Fruit fly (Drosophila melanogaster) whole organism, embryonic: Measurements from ENCODE around the gene neur.

Experiments used
- Abd-B ChIP-seq: fragments of 200-800 bp; sonication (Bioruptor generic); optimal IDR thresholded peaks from 2 replicates; lab custom pipeline; 2018; ENCODE audit warnings: missing biosample characterization, mild to moderate bottlenecking, missing genetic modification characterization, moderate library complexity
- Blimp-1 ChIP-seq: fragments of 200-800 bp; sonication (Bioruptor generic); optimal IDR thresholded peaks from 3 replicates; lab custom pipeline; 2018; ENCODE audit warnings: missing biosample characterization, missing genetic modification characterization, mild to moderate bottlenecking, moderate library complexity, missing genetic modification reagents
- CG10267 ChIP-seq: fragments of 200-800 bp; sonication (Bioruptor generic); optimal IDR thresholded peaks from 2 replicates; lab custom pipeline; 2018; ENCODE audit warnings: missing biosample characterization, mild to moderate bottlenecking, missing genetic modification characterization, moderate library complexity
- CG11247 ChIP-seq: fragments of 200-800 bp; sonication (Bioruptor generic); IDR thresholded peaks from 2 replicates; pipeline ENCODE4 v1.3.6; 2022; ENCODE audit warnings: missing biosample characterization, missing genetic modification characterization
- CG11560 ChIP-seq: fragments of 200-800 bp; sonication (Bioruptor generic); IDR thresholded peaks from 3 replicates; pipeline ENCODE4 v1.3.6; 2022; ENCODE audit warnings: missing biosample characterization, missing genetic modification characterization
- CG12071 ChIP-seq: fragments of 200-800 bp; sonication (Bioruptor generic); optimal IDR thresholded peaks from 3 replicates; lab custom pipeline; 2018; ENCODE audit warnings: missing biosample characterization, mild to moderate bottlenecking, missing genetic modification characterization
- CG12299 ChIP-seq: fragments of 200-800 bp; sonication (Bioruptor generic); optimal IDR thresholded peaks from 2 replicates; lab custom pipeline; 2018; ENCODE audit warnings: missing biosample characterization, mild to moderate bottlenecking, missing genetic modification characterization
- CG13624 ChIP-seq: fragments of 200-800 bp; sonication (Bioruptor generic); optimal IDR thresholded peaks from 2 replicates; lab custom pipeline; 2016; ENCODE audit warnings: missing biosample characterization, missing genetic modification characterization
- CG14667 ChIP-seq: fragments of 200-800 bp; sonication (Bioruptor generic); IDR thresholded peaks from 2 replicates; pipeline ENCODE4 v1.3.6; 2022; ENCODE audit warnings: missing biosample characterization, missing genetic modification characterization
- CG17186 ChIP-seq: fragments of 200-800 bp; sonication (Bioruptor generic); optimal IDR thresholded peaks from 3 replicates; lab custom pipeline; 2017; ENCODE audit warnings: missing biosample characterization, missing genetic modification reagents, missing genetic modification characterization
- CG17385 ChIP-seq: fragments of 200-800 bp; sonication (Bioruptor generic); optimal IDR thresholded peaks from 3 replicates; lab custom pipeline; 2018; ENCODE audit warnings: missing biosample characterization, mild to moderate bottlenecking, missing genetic modification characterization
- CG17829 ChIP-seq: fragments of 200-800 bp; optimal IDR thresholded peaks from 2 replicates; lab custom pipeline; 2019; ENCODE audit warnings: missing biosample characterization, mild to moderate bottlenecking, missing genetic modification characterization, moderate library complexity
- CG17912 ChIP-seq: fragments of 200-800 bp; sonication (Bioruptor generic); optimal IDR thresholded peaks from 2 replicates; lab custom pipeline; 2018; ENCODE audit warnings: missing biosample characterization, mild to moderate bottlenecking, missing genetic modification characterization
- CG2678 ChIP-seq: fragments of 200-800 bp; sonication (Bioruptor generic); optimal IDR thresholded peaks from 3 replicates; lab custom pipeline; 2019; ENCODE audit warnings: missing biosample characterization, mild to moderate bottlenecking, missing genetic modification characterization, moderate library complexity
- CG2875 ChIP-seq: fragments of 200-800 bp; sonication (Bioruptor generic); optimal IDR thresholded peaks from 2 replicates; lab custom pipeline; 2017; ENCODE audit warnings: missing biosample characterization, mild to moderate bottlenecking, missing genetic modification characterization, missing genetic modification reagents
- CG31441 ChIP-seq: fragments of 200-800 bp; sonication (Bioruptor generic); IDR thresholded peaks from 2 replicates; pipeline ENCODE4 v1.3.6; 2022; ENCODE audit warnings: missing biosample characterization, missing genetic modification characterization
- CG34224 ChIP-seq: fragments of 200-800 bp; sonication (Bioruptor generic); IDR thresholded peaks from 3 replicates; pipeline ENCODE4 v1.3.6; 2022; ENCODE audit warnings: missing biosample characterization, missing genetic modification characterization; ENCODE audit not compliant: partially characterized antibody
- CG5953 ChIP-seq: fragments of 200-800 bp; sonication (Bioruptor generic); IDR thresholded peaks from 2 replicates; pipeline ENCODE4 v1.3.6; 2022; ENCODE audit warnings: missing biosample characterization, missing genetic modification characterization
- CG6689 ChIP-seq: fragments of 200-800 bp; sonication (Bioruptor generic); IDR thresholded peaks from 2 replicates; pipeline ENCODE4 v1.3.6; 2022; ENCODE audit warnings: missing biosample characterization, missing genetic modification characterization
- CG7987 ChIP-seq: fragments of 200-800 bp; sonication (Bioruptor generic); optimal IDR thresholded peaks from 2 replicates; lab custom pipeline; 2018; ENCODE audit warnings: missing biosample characterization, mild to moderate bottlenecking, missing genetic modification characterization, moderate library complexity
- CG8089 ChIP-seq: fragments of 200-800 bp; sonication (Bioruptor generic); optimal IDR thresholded peaks from 3 replicates; lab custom pipeline; 2016; ENCODE audit warnings: missing biosample characterization, missing genetic modification characterization
- CG9437 ChIP-seq: fragments of 200-800 bp; sonication (Bioruptor generic); optimal IDR thresholded peaks from 2 replicates; lab custom pipeline; 2018; ENCODE audit warnings: missing biosample characterization, mild to moderate bottlenecking, missing genetic modification characterization
- Dll ChIP-seq: fragments of 200-800 bp; sonication (Bioruptor generic); IDR thresholded peaks from 4 replicates; pipeline ENCODE4 v1.3.6; 2022; ENCODE audit warnings: missing biosample characterization, missing genetic modification characterization; ENCODE audit not compliant: partially characterized antibody
- Hand ChIP-seq: fragments of 200-800 bp; sonication (Bioruptor generic); optimal IDR thresholded peaks from 2 replicates; lab custom pipeline; 2017; ENCODE audit warnings: mild to moderate bottlenecking, missing biosample characterization, missing genetic modification reagents, missing genetic modification characterization
- Myb ChIP-seq: fragments of 200-800 bp; sonication (Bioruptor generic); optimal IDR thresholded peaks from 2 replicates; lab custom pipeline; 2016; ENCODE audit warnings: missing biosample characterization, missing genetic modification characterization
- Tbp ChIP-seq: fragments of >200 bp; optimal IDR thresholded peaks from 2 replicates; lab custom pipeline; 2018; ENCODE audit warnings: missing biosample characterization, missing genetic modification characterization
- abd-A ChIP-seq: fragments of 200-800 bp; sonication (Bioruptor generic); optimal IDR thresholded peaks from 3 replicates; lab custom pipeline; 2019; ENCODE audit warnings: missing biosample characterization, mild to moderate bottlenecking, missing genetic modification characterization, moderate library complexity
- ato ChIP-seq: fragments of 200-800 bp; sonication (Bioruptor generic); IDR thresholded peaks from 2 replicates; pipeline ENCODE4 v1.3.6; 2022; ENCODE audit warnings: missing biosample characterization, missing genetic modification characterization; ENCODE audit not compliant: partially characterized antibody
- corto ChIP-seq: fragments of 200-800 bp; sonication (Bioruptor generic); optimal IDR thresholded peaks from 2 replicates; lab custom pipeline; 2016; ENCODE audit warnings: missing biosample characterization, mild to moderate bottlenecking, missing genetic modification characterization, moderate library complexity
- crp ChIP-seq, 2 experiments: fragments of 200-800 bp; sonication (Bioruptor generic); optimal IDR thresholded peaks; 2 replicates in 1 of 2; 3 replicates in 1 of 2; lab custom pipeline; 2017; ENCODE audit warnings: missing biosample characterization in 2 of 2, missing genetic modification characterization in 2 of 2, mild to moderate bottlenecking in 1 of 2, moderate library complexity in 1 of 2
- exex ChIP-seq: fragments of 200-800 bp; sonication (Bioruptor generic); optimal IDR thresholded peaks from 4 replicates; lab custom pipeline; 2018; ENCODE audit warnings: missing biosample characterization, mild to moderate bottlenecking, missing genetic modification characterization, moderate library complexity
- eyg ChIP-seq: fragments of 200-800 bp; sonication (Bioruptor generic); optimal IDR thresholded peaks from 3 replicates; lab custom pipeline; 2016; ENCODE audit warnings: missing biosample characterization, missing genetic modification characterization
- gfzf ChIP-seq: fragments of 200-800 bp; sonication (Bioruptor generic); optimal IDR thresholded peaks from 2 replicates; lab custom pipeline; 2016; ENCODE audit warnings: missing biosample characterization, mild to moderate bottlenecking, missing genetic modification characterization, moderate library complexity
- klu ChIP-seq: fragments of 200-800 bp; sonication (Bioruptor generic); IDR thresholded peaks from 2 replicates; pipeline ENCODE4 v1.3.6; 2022; ENCODE audit warnings: missing biosample characterization, missing genetic modification characterization
- lbe ChIP-seq: fragments of 200-800 bp; sonication (Bioruptor generic); optimal IDR thresholded peaks from 2 replicates; lab custom pipeline; 2016; ENCODE audit warnings: missing biosample characterization, mild to moderate bottlenecking, missing genetic modification characterization
- lov ChIP-seq, 2 experiments: fragments of 200-800 bp in 1 of 2; fragments of >200 bp in 1 of 2; sonication (Bioruptor generic) in 1 of 2; IDR thresholded peaks in 1 of 2; optimal IDR thresholded peaks in 1 of 2; 2 replicates in 1 of 2; 3 replicates in 1 of 2; pipeline versions ENCODE4 v1.3.6 to Lab custom; 2017 to 2022; ENCODE audit warnings: missing biosample characterization in 1 of 2, missing genetic modification characterization in 1 of 2
- luna ChIP-seq: fragments of 200-800 bp; sonication (Bioruptor generic); optimal IDR thresholded peaks from 2 replicates; lab custom pipeline; 2016; ENCODE audit warnings: missing biosample characterization, missing genetic modification characterization
- nerfin-1 ChIP-seq: fragments of 200-800 bp; sonication (Bioruptor generic); optimal IDR thresholded peaks from 3 replicates; lab custom pipeline; 2019; ENCODE audit warnings: missing biosample characterization, mild to moderate bottlenecking, missing genetic modification characterization, moderate library complexity
- nerfin-2 ChIP-seq: fragments of 200-800 bp; sonication (Bioruptor generic); IDR thresholded peaks from 2 replicates; pipeline ENCODE4 v1.3.6; 2022; ENCODE audit warnings: missing biosample characterization, missing genetic modification characterization; ENCODE audit not compliant: partially characterized antibody
- prd ChIP-seq, 3 experiments: fragments of >200 bp in 2 of 3; fragments of 200-800 bp in 1 of 3; sonication (Bioruptor generic) in 1 of 3; optimal IDR thresholded peaks in 2 of 3; IDR thresholded peaks in 1 of 3; 2 replicates in 2 of 3; 3 replicates in 1 of 3; pipeline versions ENCODE4 v1.3.6 to Lab custom; 2017 to 2022; ENCODE audit warnings: missing biosample characterization in 1 of 3, missing genetic modification characterization in 1 of 3
- slbo ChIP-seq: fragments of 200-800 bp; sonication (Bioruptor generic); IDR thresholded peaks from 2 replicates; pipeline ENCODE4 v1.3.6; 2022; ENCODE audit warnings: missing biosample characterization, missing genetic modification characterization
- slp2 ChIP-seq: fragments of 200-800 bp; sonication (Bioruptor generic); optimal IDR thresholded peaks from 2 replicates; lab custom pipeline; 2016; ENCODE audit warnings: missing biosample characterization, missing genetic modification characterization
- sob ChIP-seq: fragments of 200-800 bp; sonication (Bioruptor generic); IDR thresholded peaks from 2 replicates; pipeline ENCODE4 v1.3.6; 2022; ENCODE audit warnings: missing biosample characterization, missing genetic modification characterization
- sqz ChIP-seq: fragments of 200-800 bp; sonication (Bioruptor generic); optimal IDR thresholded peaks from 3 replicates; lab custom pipeline; 2018; ENCODE audit warnings: missing biosample characterization, mild to moderate bottlenecking, missing genetic modification characterization
- trem ChIP-seq: fragments of 200-800 bp; optimal IDR thresholded peaks from 3 replicates; lab custom pipeline; 2019; ENCODE audit warnings: missing biosample characterization, mild to moderate bottlenecking, missing genetic modification characterization, moderate library complexity
- trh ChIP-seq: fragments of 200-800 bp; sonication (Bioruptor generic); optimal IDR thresholded peaks from 2 replicates; lab custom pipeline; 2016; ENCODE audit warnings: missing biosample characterization, missing genetic modification characterization
- zen ChIP-seq: fragments of 200-800 bp; sonication (Bioruptor generic); optimal IDR thresholded peaks from 3 replicates; lab custom pipeline; 2018; ENCODE audit warnings: missing biosample characterization, mild to moderate bottlenecking, missing genetic modification characterization, moderate library complexity
- zen2 ChIP-seq: fragments of 200-800 bp; sonication (Bioruptor generic); IDR thresholded peaks from 3 replicates; pipeline ENCODE4 v1.3.6; 2022; ENCODE audit warnings: missing biosample characterization, missing genetic modification characterization; ENCODE audit not compliant: partially characterized antibody

Gene neur

dm6 chr3R:9050519-9051119 is 11.3 kb upstream of the neur start, which contains the start of gene Nmdmc (continued):
- TF ChIP-seq CG17385 (GFP tag; lab: Kevin White, UChicago) (no peak), trem (tag; lab: Kevin White, UChicago) (peak; percentile 74), Myb (peak; percentile 71), CG17912 (GFP tag; lab: Kevin White, UChicago) (no peak), lbe (peak; percentile 29), zen2 (GFP tag; lab: Robert Waterston, UW) (no peak), eyg (no peak), CG2678 (tag; lab: Kevin White, UChicago) (no peak), CG2875 (GFP tag; lab: Kevin White, UChicago) (no peak), klu (no peak), CG6689 (no peak), Tbp (GFP tag; lab: Kevin White, UChicago) (peak; percentile 58), trh (GFP tag; lab: Kevin White, UChicago) (no peak), exex (tag; lab: Kevin White, UChicago) (no peak), CG8089 (GFP tag; lab: Kevin White, UChicago) (no peak), lov (optimal IDR thresholded peaks at IDR 0.05; lab: Kevin White, UChicago) (no peak), lov (GFP tag; IDR thresholded peaks at IDR 0.05; lab: Robert Waterston, UW) (no peak), luna (GFP tag; lab: Kevin White, UChicago) (no peak), Abd-B (GFP tag; lab: Kevin White, UChicago) (peak; percentile 76), CG14667 (no peak), corto (GFP tag; lab: Kevin White, UChicago) (no peak), Dll (GFP tag; lab: Robert Waterston, UW) (no peak), CG31441 (GFP tag; lab: Robert Waterston, UW) (no peak), CG34224 (GFP tag; lab: Robert Waterston, UW) (no peak), CG5953 (GFP tag; lab: Robert Waterston, UW) (no peak), nerfin-2 (no peak), CG11560 (tag; lab: Robert Waterston, UW) (no peak), gfzf (GFP tag; lab: Kevin White, UChicago) (peak; percentile 95), abd-A (tag; lab: Kevin White, UChicago) (peak; percentile 81), CG7987 (no peak), sqz (no peak), CG17186 (GFP tag; lab: Kevin White, UChicago) (peak; percentile 13), CG12299 (tag; lab: Kevin White, UChicago) (no peak), CG11247 (GFP tag; lab: Robert Waterston, UW) (no peak), nerfin-1 (tag; lab: Kevin White, UChicago) (peak; percentile 87), CG17829 (tag; lab: Kevin White, UChicago) (peak; percentile 20), CG13624 (no peak), ato (GFP tag; lab: Robert Waterston, UW) (no peak), CG12071 (GFP tag; lab: Kevin White, UChicago) (no peak), slp2 (GFP tag; lab: Kevin White, UChicago) (no peak), zen (peak; percentile 8), crp (GFP tag; optimal IDR thresholded peaks at IDR 0.05; lab: Kevin White, UChicago) (no peak), prd (optimal IDR thresholded peaks at IDR 0.05; lab: Kevin White, UChicago) (no peak), prd (GFP tag; IDR thresholded peaks at IDR 0.05; lab: Robert Waterston, UW) (no peak), CG10267 (peak; percentile 55), slbo (GFP tag; lab: Robert Waterston, UW) (no peak), sob (no peak), CG9437 (GFP tag; lab: Kevin White, UChicago) (no peak), Blimp-1 (GFP tag; lab: Kevin White, UChicago) (peak; percentile 50), Hand (GFP tag; lab: Kevin White, UChicago) (no peak)
